Worm (Caenorhabditis elegans) whole organism, early embryonic: ENCODE data around the gene F14D2.11.

Source experiments
- B0310.2 ChIP-seq: sonication (generic microtip); optimal IDR thresholded peaks from 2 replicates; lab custom pipeline; 2016; ENCODE audit warnings: mild to moderate bottlenecking, missing genetic modification characterization, missing compliant biosample characterization
- F13C5.2 ChIP-seq: sonication (generic microtip); optimal IDR thresholded peaks from 2 replicates; lab custom pipeline; 2017; ENCODE audit warnings: mild to moderate bottlenecking, missing genetic modification characterization, inconsistent platforms, missing compliant biosample characterization
- aly-1 ChIP-seq: sonication (generic microtip); optimal IDR thresholded peaks from 2 replicates; lab custom pipeline; 2016; ENCODE audit warnings: missing genetic modification characterization, missing compliant biosample characterization
- ama-1 ChIP-seq: fragments of 150-350 bp; optimal IDR thresholded peaks from 2 replicates; lab custom pipeline; 2014
- ceh-13 ChIP-seq: fragments of 200-800 bp; sonication (Bioruptor generic); optimal IDR thresholded peaks from 2 replicates; lab custom pipeline; 2018; ENCODE audit warnings: mild to moderate bottlenecking, missing genetic modification characterization, missing compliant biosample characterization
- ceh-36 ChIP-seq: sonication (generic microtip); optimal IDR thresholded peaks from 2 replicates; lab custom pipeline; 2016; ENCODE audit warnings: missing genetic modification characterization, inconsistent platforms, missing compliant biosample characterization
- ets-7 ChIP-seq: sonication (generic microtip); optimal IDR thresholded peaks from 2 replicates; lab custom pipeline; 2016; ENCODE audit warnings: missing genotype, missing genetic modification characterization, missing compliant biosample characterization
- flt-1 ChIP-seq: fragments of 200-800 bp; sonication (Bioruptor generic); IDR thresholded peaks from 2 replicates; pipeline ENCODE4 v1.3.6; 2022; ENCODE audit warnings: missing genetic modification characterization, missing compliant biosample characterization
- hmbx-1 ChIP-seq: sonication (generic microtip); optimal IDR thresholded peaks from 2 replicates; lab custom pipeline; 2016; ENCODE audit warnings: mild to moderate bottlenecking, missing genetic modification characterization, missing compliant biosample characterization
- hmg-4 ChIP-seq: fragments of 200-800 bp; sonication (Bioruptor generic); optimal IDR thresholded peaks from 2 replicates; lab custom pipeline; 2018; ENCODE audit warnings: mild to moderate bottlenecking, missing genetic modification characterization, missing compliant biosample characterization
- hnd-1 ChIP-seq: sonication (generic microtip); optimal IDR thresholded peaks from 2 replicates; lab custom pipeline; 2016; ENCODE audit warnings: missing genetic modification characterization, missing compliant biosample characterization
- pes-1 ChIP-seq: fragments of 200-800 bp; sonication (Bioruptor generic); IDR thresholded peaks from 2 replicates; pipeline ENCODE4 v1.3.6; 2022; ENCODE audit warnings: missing genetic modification reagents, missing genetic modification characterization, missing compliant biosample characterization
- scrt-1 ChIP-seq: fragments of 200-800 bp; sonication (Bioruptor generic); IDR thresholded peaks from 2 replicates; pipeline ENCODE4 v1.3.6; 2022; ENCODE audit warnings: missing genetic modification characterization, missing compliant biosample characterization
- sea-1 ChIP-seq: fragments of 200-800 bp; sonication (Bioruptor generic); conservative IDR thresholded peaks from 2 replicates; pipeline ENCODE4 v1.3.6; 2022; ENCODE audit warnings: missing genetic modification characterization, missing compliant biosample characterization
- tbx-11 ChIP-seq: fragments of 200-800 bp; sonication (Bioruptor generic); IDR thresholded peaks from 2 replicates; pipeline ENCODE4 v1.3.6; 2022; ENCODE audit warnings: missing genetic modification characterization, missing compliant biosample characterization
- tbx-37 ChIP-seq: fragments of 200-800 bp; sonication (Bioruptor generic); conservative IDR thresholded peaks from 2 replicates; pipeline ENCODE4 v1.3.6; 2022; ENCODE audit warnings: missing genetic modification reagents, missing genetic modification characterization, missing compliant biosample characterization
- tra-4 ChIP-seq: sonication (generic microtip); optimal IDR thresholded peaks from 2 replicates; lab custom pipeline; 2017; ENCODE audit warnings: missing genetic modification characterization, missing compliant biosample characterization

The F14D2.11 gene

DNA sequence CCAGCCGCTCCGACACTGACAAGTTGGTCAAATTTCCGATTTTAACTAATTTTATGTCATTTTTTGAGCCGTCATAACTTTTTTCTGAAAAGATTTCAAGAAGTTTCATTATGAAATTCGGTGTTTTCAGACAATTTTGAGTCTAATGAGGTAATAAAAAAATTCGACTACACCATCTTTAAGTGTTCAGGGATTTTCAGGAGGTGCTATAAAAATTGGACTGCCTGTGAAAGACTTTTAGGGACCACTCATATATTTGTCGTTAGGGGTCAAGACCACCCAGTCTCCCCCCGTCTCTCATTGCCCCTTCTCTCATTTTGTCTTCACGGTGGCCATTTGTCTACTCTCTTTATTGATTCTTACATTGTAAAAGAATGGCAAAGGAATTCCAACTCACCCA is 32.9 kb upstream of the F14D2.11 start, which contains the start of gene bath-10:
Gene bath-10, plus strand, starts transcription at position 301 of the 400 bp plus-strand sequence.
- TF ChIP-seq ceh-36 (tag; lab: Kevin White, UChicago) = no peak
- no peak for TF ChIP-seq B0310.2
- TF ChIP-seq tra-4 (tag; lab: Kevin White, UChicago) = no peak
- no peak for TF ChIP-seq ama-1 (lab: Kevin White, UChicago)
- TF ChIP-seq hnd-1 (tag; lab: Kevin White, UChicago) = no peak
- TF ChIP-seq flt-1 (GFP tag; lab: Robert Waterston, UW) = no peak
- no peak for TF ChIP-seq pes-1 (GFP tag; lab: Robert Waterston, UW)

DNA sequence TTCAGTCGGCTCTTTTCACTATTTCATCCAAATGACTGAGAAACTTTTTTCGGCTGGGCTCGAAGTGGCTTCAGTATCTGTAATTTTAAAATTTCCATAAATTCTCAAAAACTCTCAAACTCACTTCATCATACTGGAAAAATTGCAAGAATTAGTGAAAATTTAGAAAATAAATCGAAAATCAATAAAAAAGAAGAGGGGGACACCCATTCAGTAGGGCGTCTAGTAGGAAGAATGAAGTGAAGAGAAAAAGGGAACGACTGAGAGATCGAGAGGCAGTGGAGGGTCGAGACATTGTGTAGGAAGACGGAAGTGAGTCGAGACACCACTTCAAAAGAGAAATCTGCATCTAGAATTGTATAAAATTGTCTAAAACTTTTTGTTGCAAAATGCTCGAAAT is 32.0 kb upstream of the F14D2.11 start:
- TF ChIP-seq ceh-13 (GFP tag; lab: Kevin White, UChicago) (no peak), hnd-1 (tag; lab: Kevin White, UChicago) (no peak), hmbx-1 (no peak), ets-7 (peak; percentile 24), hmg-4 (GFP tag; lab: Kevin White, UChicago) (no peak), F13C5.2 (tag; lab: Kevin White, UChicago) (no peak), flt-1 (GFP tag; lab: Robert Waterston, UW) (no peak)

DNA sequence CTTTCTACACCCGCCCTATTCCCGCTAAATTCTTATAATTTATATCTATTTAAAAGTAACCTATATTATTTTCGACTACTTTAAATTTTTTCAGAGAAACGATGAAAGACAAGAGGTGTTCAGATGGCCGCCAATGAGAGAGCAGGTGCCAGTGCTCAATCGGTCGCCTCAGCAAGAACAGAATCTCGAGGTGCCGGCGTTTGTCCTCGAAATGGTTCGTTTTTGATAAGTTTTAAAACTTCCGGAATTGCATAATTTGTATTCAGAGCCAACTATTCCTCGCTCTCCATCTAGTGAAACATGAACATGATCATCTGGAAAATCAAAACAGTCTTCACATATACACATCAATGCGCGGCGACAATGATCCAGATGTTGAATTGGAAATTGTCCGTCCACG is 29.1 kb upstream of the F14D2.11 start, which contains the start of gene bath-23:
Gene bath-23, plus strand, starts transcription at position 301 of the 400 bp plus-strand sequence.
- TF ChIP-seq B0310.2 = no peak

DNA sequence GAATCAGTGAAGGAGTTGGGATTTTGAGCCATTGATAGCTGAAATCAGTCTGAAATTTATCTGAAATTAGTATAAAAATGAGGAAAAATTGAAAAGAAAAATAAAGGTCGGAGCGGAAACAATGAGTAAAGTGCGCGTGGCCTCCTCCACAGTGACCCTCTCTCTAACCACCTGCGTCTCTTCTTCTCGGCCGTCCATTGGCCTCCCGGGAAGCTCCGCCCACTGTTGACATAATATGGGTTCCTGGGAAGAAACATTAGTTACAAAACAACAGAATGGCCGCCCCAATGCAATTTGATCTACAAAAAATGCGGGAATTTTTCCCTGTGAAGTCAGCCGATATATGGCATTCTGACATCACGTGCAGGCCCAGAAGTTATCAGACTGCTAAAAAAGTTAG is 28.2 kb upstream of the F14D2.11 start, which contains the start of gene Y49F6C.8:
Gene Y49F6C.8, minus strand, starts transcription at position 51 of the 400 bp plus-strand sequence.
- TF ChIP-seq F13C5.2 (tag; lab: Kevin White, UChicago) (no peak), ets-7 (no peak), scrt-1 (GFP tag; lab: Robert Waterston, UW) (no peak), hmg-4 (GFP tag; lab: Kevin White, UChicago) (no peak), ceh-13 (GFP tag; lab: Kevin White, UChicago) (no peak), hnd-1 (tag; lab: Kevin White, UChicago) (no peak), ama-1 (lab: Kevin White, UChicago) (no peak), tbx-37 (GFP tag; lab: Robert Waterston, UW) (no peak), tra-4 (tag; lab: Kevin White, UChicago) (no peak)

DNA sequence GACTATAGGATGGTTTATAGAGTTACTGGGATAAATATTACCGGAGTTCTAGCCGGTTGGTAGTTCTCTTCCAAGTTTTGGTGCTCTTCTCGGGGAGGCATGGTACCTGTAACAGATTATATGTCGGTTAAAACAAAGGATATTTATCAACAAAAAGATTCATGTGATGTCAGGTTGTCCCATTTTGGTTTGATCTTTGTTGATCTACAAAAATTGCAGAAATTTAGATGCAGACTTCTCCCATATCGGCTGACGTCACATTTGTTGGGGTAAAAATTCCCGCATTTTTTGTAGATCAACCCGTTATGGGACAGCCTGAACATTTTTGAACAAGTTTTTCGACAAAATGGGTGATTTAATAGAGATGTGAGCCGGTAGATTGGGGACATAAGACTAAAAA is 26.2 kb upstream of the F14D2.11 start, which contains the start of gene Y49F6C.7:
Gene Y49F6C.7, minus strand, starts transcription at position 101 of the 400 bp plus-strand sequence.
- TF ChIP-seq F13C5.2 (tag; lab: Kevin White, UChicago) (no peak), B0310.2 (no peak), ets-7 (no peak), sea-1 (no peak), hnd-1 (tag; lab: Kevin White, UChicago) (no peak), tbx-11 (GFP tag; lab: Robert Waterston, UW) (no peak), aly-1 (tag; lab: Kevin White, UChicago) (no peak), flt-1 (GFP tag; lab: Robert Waterston, UW) (no peak), ceh-36 (tag; lab: Kevin White, UChicago) (no peak), scrt-1 (GFP tag; lab: Robert Waterston, UW) (no peak), hmg-4 (GFP tag; lab: Kevin White, UChicago) (no peak), ceh-13 (GFP tag; lab: Kevin White, UChicago) (no peak), hmbx-1 (no peak), tra-4 (tag; lab: Kevin White, UChicago) (no peak), ama-1 (lab: Kevin White, UChicago) (no peak), tbx-37 (GFP tag; lab: Robert Waterston, UW) (no peak), pes-1 (GFP tag; lab: Robert Waterston, UW) (no peak)

DNA sequence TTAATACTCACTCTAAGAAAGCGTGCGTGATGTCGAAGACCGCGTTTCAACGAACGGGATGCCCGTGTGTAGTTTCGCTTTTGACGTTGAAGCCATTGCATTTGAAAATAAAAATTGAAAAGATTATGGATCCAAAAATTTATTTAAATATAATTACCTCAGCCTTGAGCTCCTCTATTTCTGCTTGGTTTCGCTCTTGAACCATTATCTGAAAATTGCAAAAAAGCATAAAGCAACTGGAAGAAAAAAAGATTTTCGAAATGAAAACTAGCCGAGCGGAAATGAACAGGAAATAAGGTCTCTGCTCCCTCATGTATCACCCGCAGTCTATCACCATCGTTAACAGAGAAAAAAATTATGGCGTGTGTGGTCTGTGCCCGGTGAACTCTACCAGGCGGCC is 25.2 kb upstream of the F14D2.11 start, which contains the start of gene Y49F6C.6:
Gene Y49F6C.6, minus strand, starts transcription at position 101 of the 400 bp plus-strand sequence.
- TF ChIP-seq B0310.2 (no peak), flt-1 (GFP tag; lab: Robert Waterston, UW) (no peak), tra-4 (tag; lab: Kevin White, UChicago) (no peak), tbx-11 (GFP tag; lab: Robert Waterston, UW) (no peak), ceh-36 (tag; lab: Kevin White, UChicago) (no peak)

DNA sequence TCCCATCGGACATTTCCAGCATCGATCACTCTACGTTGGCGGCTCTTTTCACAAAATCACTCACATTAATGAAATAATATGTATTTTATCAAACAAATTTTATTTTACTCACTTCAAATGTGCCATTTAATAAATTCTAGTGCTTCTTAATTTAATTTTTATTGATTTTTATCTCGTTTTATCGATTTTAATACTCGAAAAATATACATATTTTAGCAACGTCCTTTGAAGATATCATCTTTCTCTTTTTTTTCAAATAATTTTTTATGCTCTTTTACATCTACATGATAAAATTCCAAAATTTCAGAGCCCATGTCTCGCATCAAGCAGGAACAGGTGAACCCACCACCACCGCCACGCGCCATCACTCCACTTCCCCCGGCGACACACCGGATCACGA is 16.9 kb upstream of the F14D2.11 start, which contains the start of the genes lido-14 and bath-27:
Gene lido-14, plus strand, starts transcription at position 301 of the 400 bp plus-strand sequence.
Gene bath-27, plus strand, starts transcription at position 306 of the 400 bp plus-strand sequence.
- TF ChIP-seq flt-1 (GFP tag; lab: Robert Waterston, UW) (no peak), sea-1 (no peak), aly-1 (tag; lab: Kevin White, UChicago) (no peak), pes-1 (GFP tag; lab: Robert Waterston, UW) (no peak), ama-1 (lab: Kevin White, UChicago) (no peak), scrt-1 (GFP tag; lab: Robert Waterston, UW) (no peak), hnd-1 (tag; lab: Kevin White, UChicago) (no peak), B0310.2 (no peak), tra-4 (tag; lab: Kevin White, UChicago) (no peak), ceh-36 (tag; lab: Kevin White, UChicago) (no peak), tbx-11 (GFP tag; lab: Robert Waterston, UW) (no peak), hmg-4 (GFP tag; lab: Kevin White, UChicago) (no peak), tbx-37 (GFP tag; lab: Robert Waterston, UW) (no peak), ceh-13 (GFP tag; lab: Kevin White, UChicago) (no peak), ets-7 (no peak)

DNA sequence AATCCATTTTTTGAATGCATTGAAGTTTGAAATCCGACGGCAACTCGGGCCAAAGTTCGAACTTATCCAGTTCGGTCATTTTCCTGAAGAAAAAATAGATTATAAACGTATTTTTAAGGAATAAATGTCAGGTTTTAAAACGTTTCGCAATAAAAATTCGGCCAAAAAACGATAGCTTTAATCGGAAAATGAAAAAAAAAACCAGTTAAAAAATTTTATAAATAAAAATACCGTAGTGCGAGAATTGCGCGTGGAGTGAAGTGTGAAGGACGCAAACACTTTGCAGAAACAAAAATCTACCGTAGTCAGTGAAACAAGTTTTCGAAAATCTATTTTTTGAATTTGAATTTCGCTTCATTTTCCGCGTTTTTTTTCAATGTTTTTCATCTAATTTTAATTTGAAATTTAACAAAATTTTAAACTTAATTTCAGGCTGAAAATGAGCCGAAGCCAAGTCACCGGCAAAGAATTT is 8.0 kb upstream of the F14D2.11 start, which contains the start of gene F14D2.8:
Gene F14D2.8, minus strand, starts transcription at position 51 of the 472 bp plus-strand sequence.
- TF ChIP-seq sea-1 = no peak
- TF ChIP-seq ama-1 (lab: Kevin White, UChicago) = no peak
- no peak for TF ChIP-seq pes-1 (GFP tag; lab: Robert Waterston, UW)
- no peak for TF ChIP-seq tbx-37 (GFP tag; lab: Robert Waterston, UW)
- no peak for TF ChIP-seq scrt-1 (GFP tag; lab: Robert Waterston, UW)
- no peak for TF ChIP-seq tbx-11 (GFP tag; lab: Robert Waterston, UW)
- no peak for TF ChIP-seq tra-4 (tag; lab: Kevin White, UChicago)
